Worm (Caenorhabditis elegans) whole organism, L4 larva: Measurements from ENCODE around the gene str-262.
A peak's percentile ranks its signal among the peaks of the same experiment; 100 is the strongest.

Experiments used
- D1046.2 ChIP-seq: fragments of 200-800 bp; sonication (Bioruptor generic); IDR thresholded peaks from 2 replicates; pipeline ENCODE4 v1.3.6; 2022; ENCODE audit warnings: missing genetic modification characterization, missing compliant biosample characterization
- F37D6.2 ChIP-seq: sonication (generic microtip); optimal IDR thresholded peaks from 2 replicates; lab custom pipeline; 2016; ENCODE audit warnings: mild to moderate bottlenecking, missing genetic modification characterization, missing compliant biosample characterization
- F49E8.2 ChIP-seq: sonication (generic microtip); optimal IDR thresholded peaks from 2 replicates; lab custom pipeline; 2016; ENCODE audit warnings: missing compliant biosample characterization, mild to moderate bottlenecking, missing genetic modification characterization, borderline replicate concordance
- R02D3.7 ChIP-seq: fragments of 150-350 bp; sonication (generic microtip); optimal IDR thresholded peaks from 3 replicates; lab custom pipeline; 2014; ENCODE audit warnings: missing biosample characterization, missing genetic modification characterization
- T20F7.1 ChIP-seq: fragments of 200-800 bp; sonication (Bioruptor generic); optimal IDR thresholded peaks from 2 replicates; lab custom pipeline; 2018; ENCODE audit warnings: mild to moderate bottlenecking, missing genetic modification characterization, missing compliant biosample characterization
- T26A8.4 ChIP-seq: fragments of 200-800 bp; sonication (Bioruptor generic); IDR thresholded peaks from 2 replicates; pipeline ENCODE4 v1.3.6; 2022; ENCODE audit warnings: missing genetic modification characterization, missing compliant biosample characterization
- Y105C5A.15 ChIP-seq: fragments of 200-800 bp; sonication (Bioruptor generic); IDR thresholded peaks from 2 replicates; pipeline ENCODE4 v1.3.6; 2022; ENCODE audit warnings: missing genetic modification characterization, missing compliant biosample characterization
- Y48G9A.11 ChIP-seq: fragments of 200-800 bp; sonication (Bioruptor generic); IDR thresholded peaks from 2 replicates; pipeline ENCODE4 v1.3.6; 2022; ENCODE audit warnings: missing genetic modification reagents, missing genetic modification characterization, missing compliant biosample characterization
- Y75B8A.6 ChIP-seq: fragments of 200-800 bp; sonication (Bioruptor generic); IDR thresholded peaks from 2 replicates; pipeline ENCODE4 v1.3.6; 2022; ENCODE audit warnings: missing genetic modification reagents, missing genetic modification characterization, missing compliant biosample characterization
- ZK337.2 ChIP-seq: fragments of 200-800 bp; sonication (Bioruptor generic); IDR thresholded peaks from 2 replicates; pipeline ENCODE4 v1.3.6; 2022; ENCODE audit warnings: missing genetic modification reagents, missing genetic modification characterization, missing compliant biosample characterization
- aha-1 ChIP-seq: fragments of 150-350 bp; peaks from one replicate; lab custom pipeline; 2014; ENCODE audit warnings: missing biosample characterization, missing genetic modification characterization
- ama-1 ChIP-seq: fragments of 150-350 bp; optimal IDR thresholded peaks from 2 replicates; lab custom pipeline; 2014; ENCODE audit warnings: inconsistent platforms, mixed read lengths
- ceh-20 ChIP-seq: fragments of 200-800 bp; sonication (Bioruptor generic); IDR thresholded peaks from 2 replicates; pipeline ENCODE4 v1.3.6; 2022; ENCODE audit warnings: missing genetic modification reagents, missing genetic modification characterization, missing compliant biosample characterization
- ceh-28 ChIP-seq: fragments of 150-350 bp; optimal IDR thresholded peaks from 2 replicates; lab custom pipeline; 2014; ENCODE audit warnings: missing biosample characterization, missing genetic modification reagents, missing genetic modification characterization
- ceh-82 ChIP-seq: sonication (generic microtip); optimal IDR thresholded peaks from 2 replicates; lab custom pipeline; 2017; ENCODE audit warnings: missing biosample characterization, missing genetic modification characterization
- daf-16 ChIP-seq, 3 experiments: sonication (generic microtip); optimal IDR thresholded peaks; 2 replicates each; lab custom pipeline; 2016 to 2017; ENCODE audit warnings: missing genetic modification characterization in 3 of 3, missing genetic modification reagents in 3 of 3, mild to moderate bottlenecking in 2 of 3, missing compliant biosample characterization in 2 of 3, missing biosample characterization in 1 of 3, moderate library complexity in 1 of 3
- dmd-6 ChIP-seq: fragments of 200-800 bp; sonication (Bioruptor generic); IDR thresholded peaks from 2 replicates; pipeline ENCODE4 v1.3.6; 2022; ENCODE audit warnings: missing genetic modification reagents, missing genetic modification characterization, missing compliant biosample characterization
- dmd-9 ChIP-seq: fragments of 200-800 bp; sonication (Bioruptor generic); IDR thresholded peaks from 2 replicates; pipeline ENCODE4 v1.3.6; 2022; ENCODE audit warnings: missing genetic modification reagents, missing genetic modification characterization, missing compliant biosample characterization
- gei-8 ChIP-seq: fragments of 200-800 bp; sonication (Bioruptor generic); optimal IDR thresholded peaks from 2 replicates; lab custom pipeline; 2018; ENCODE audit warnings: mild to moderate bottlenecking, missing genetic modification characterization, missing compliant biosample characterization
- hif-1 ChIP-seq, 2 experiments: sonication (generic microtip); optimal IDR thresholded peaks; 2 replicates each; lab custom pipeline; 2016 to 2017; ENCODE audit warnings: missing compliant biosample characterization in 2 of 2, missing genetic modification characterization in 2 of 2, missing genetic modification reagents in 2 of 2, missing genotype in 2 of 2, mild to moderate bottlenecking in 1 of 2
- hlh-30 ChIP-seq: sonication (generic microtip); optimal IDR thresholded peaks from 2 replicates; lab custom pipeline; 2017; ENCODE audit warnings: antibody characterized with exemption, mild to moderate bottlenecking, missing genetic modification characterization, missing compliant biosample characterization; ENCODE audit not compliant: insufficient read depth
- lim-7 ChIP-seq: fragments of 200-800 bp; sonication (Bioruptor generic); IDR thresholded peaks from 2 replicates; pipeline ENCODE4 v1.3.6; 2022; ENCODE audit warnings: missing genetic modification characterization, missing compliant biosample characterization
- lin-38 ChIP-seq: fragments of 200-800 bp; sonication (Bioruptor generic); IDR thresholded peaks from 2 replicates; pipeline ENCODE4 v1.3.6; 2022; ENCODE audit warnings: missing genetic modification reagents, missing genetic modification characterization, missing compliant biosample characterization
- lir-3 ChIP-seq: sonication (generic microtip); optimal IDR thresholded peaks from 2 replicates; lab custom pipeline; 2016; ENCODE audit warnings: mild to moderate bottlenecking, missing genetic modification characterization, missing compliant biosample characterization
- lsy-2 ChIP-seq, 2 experiments: fragments of 150-350 bp in 1 of 2; sonication (generic microtip) in 1 of 2; optimal IDR thresholded peaks; 2 replicates each; lab custom pipeline; 2014 to 2017; ENCODE audit warnings: missing biosample characterization in 2 of 2, missing genetic modification characterization in 2 of 2
- madf-5 ChIP-seq, 2 experiments: fragments of 200-800 bp; sonication (Bioruptor generic); IDR thresholded peaks; 2 replicates each; pipeline ENCODE4 v1.3.6; 2022; ENCODE audit warnings: missing compliant biosample characterization in 2 of 2, missing genetic modification characterization in 2 of 2
- mdt-29 ChIP-seq: fragments of 200-800 bp; sonication (Bioruptor generic); IDR thresholded peaks from 2 replicates; pipeline ENCODE4 v1.3.6; 2022; ENCODE audit warnings: missing genetic modification reagents, missing genetic modification characterization, missing compliant biosample characterization
- mep-1 ChIP-seq: fragments of 150-350 bp; sonication (generic microtip); optimal IDR thresholded peaks from 3 replicates; lab custom pipeline; 2014; ENCODE audit warnings: missing biosample characterization, missing genetic modification characterization
- mes-2 ChIP-seq: sonication (generic microtip); optimal IDR thresholded peaks from 2 replicates; lab custom pipeline; 2016; ENCODE audit warnings: missing genotype, mild to moderate bottlenecking, missing genetic modification characterization, missing compliant biosample characterization; ENCODE audit not compliant: poor library complexity, severe bottlenecking
- mxl-3 ChIP-seq: fragments of 200-800 bp; sonication (Bioruptor generic); optimal IDR thresholded peaks from 2 replicates; lab custom pipeline; 2018; ENCODE audit warnings: mild to moderate bottlenecking, missing genetic modification characterization, missing compliant biosample characterization
- nhr-10 ChIP-seq: fragments of 150-350 bp; optimal IDR thresholded peaks from 2 replicates; lab custom pipeline; 2014; ENCODE audit warnings: missing biosample characterization, missing genetic modification characterization
- nhr-25 ChIP-seq: sonication (generic microtip); optimal IDR thresholded peaks from 2 replicates; lab custom pipeline; 2017; ENCODE audit warnings: missing genetic modification characterization, mild to moderate bottlenecking, missing compliant biosample characterization, antibody characterized with exemption, moderate library complexity, borderline replicate concordance; ENCODE audit not compliant: insufficient read depth
- nhr-28 ChIP-seq: fragments of 150-350 bp; optimal IDR thresholded peaks from 2 replicates; lab custom pipeline; 2014; ENCODE audit warnings: missing biosample characterization, missing genetic modification characterization
- nhr-42 ChIP-seq: fragments of 200-800 bp; sonication (Bioruptor generic); IDR thresholded peaks from 2 replicates; pipeline ENCODE4 v1.3.6; 2022; ENCODE audit warnings: missing genetic modification characterization, missing compliant biosample characterization
- nhr-48 ChIP-seq: sonication (generic microtip); optimal IDR thresholded peaks from 2 replicates; lab custom pipeline; 2016; ENCODE audit warnings: mild to moderate bottlenecking, missing genetic modification characterization, missing compliant biosample characterization
- nhr-77 ChIP-seq: fragments of 150-350 bp; optimal IDR thresholded peaks from 2 replicates; lab custom pipeline; 2014; ENCODE audit warnings: missing biosample characterization, missing genetic modification characterization
- saeg-2 ChIP-seq: fragments of 200-800 bp; sonication (Bioruptor generic); IDR thresholded peaks from 2 replicates; pipeline ENCODE4 v1.3.6; 2022; ENCODE audit warnings: missing genetic modification reagents, missing genetic modification characterization, missing compliant biosample characterization
- sdz-12 ChIP-seq: fragments of 200-800 bp; sonication (Bioruptor generic); optimal IDR thresholded peaks from 2 replicates; lab custom pipeline; 2018; ENCODE audit warnings: mild to moderate bottlenecking, missing genetic modification characterization, missing compliant biosample characterization
- set-16 ChIP-seq: fragments of 200-800 bp; sonication (Bioruptor generic); IDR thresholded peaks from 2 replicates; pipeline ENCODE4 v1.3.6; 2022; ENCODE audit warnings: missing genetic modification reagents, missing genetic modification characterization, missing compliant biosample characterization
- spr-1 ChIP-seq: sonication (generic microtip); optimal IDR thresholded peaks from 2 replicates; lab custom pipeline; 2016; ENCODE audit warnings: mild to moderate bottlenecking, missing genetic modification characterization, missing compliant biosample characterization
- zag-1 ChIP-seq: fragments of 150-350 bp; optimal IDR thresholded peaks from 2 replicates; lab custom pipeline; 2014; ENCODE audit warnings: missing biosample characterization, missing genetic modification characterization
- zfp-2 ChIP-seq: sonication (generic microtip); optimal IDR thresholded peaks from 2 replicates; lab custom pipeline; 2016; ENCODE audit warnings: mild to moderate bottlenecking, missing genetic modification characterization, missing compliant biosample characterization
- zip-11 ChIP-seq: fragments of 200-800 bp; sonication (Bioruptor generic); IDR thresholded peaks from 2 replicates; pipeline ENCODE4 v1.3.6; 2022; ENCODE audit warnings: missing genetic modification characterization, missing compliant biosample characterization
- zip-2 ChIP-seq: fragments of 150-350 bp; optimal IDR thresholded peaks from 2 replicates; lab custom pipeline; 2014; ENCODE audit warnings: missing biosample characterization, missing genetic modification characterization

The str-262 gene

ce11 chrV:724946-725806 is 27.4 kb downstream of the str-262 start (continued):
- TF ChIP-seq lir-3 (tag; lab: Kevin White, UChicago) = no peak
- TF ChIP-seq R02D3.7 (tag; lab: Kevin White, UChicago) = no peak
- TF ChIP-seq lsy-2 (tag; optimal IDR thresholded peaks at IDR 0.05; lab: Kevin White, UChicago) = peak in 1 of 2 experiments; percentile 20
- TF ChIP-seq spr-1 (tag; lab: Kevin White, UChicago) = no peak
- no peak for TF ChIP-seq sdz-12 (GFP tag; lab: Kevin White, UChicago)
- no peak for TF ChIP-seq F37D6.2 (tag; lab: Kevin White, UChicago)
- no peak for TF ChIP-seq Y48G9A.11 (GFP tag; lab: Robert Waterston, UW)
- TF ChIP-seq ceh-20 (GFP tag; lab: Robert Waterston, UW) = no peak
- TF ChIP-seq ceh-82 (tag; lab: Kevin White, UChicago) = no peak
- peak; percentile 62 for TF ChIP-seq mes-2 (tag; lab: Kevin White, UChicago)
- no peak for TF ChIP-seq nhr-77 (tag; lab: Kevin White, UChicago)
- TF ChIP-seq mdt-29 (GFP tag; lab: Robert Waterston, UW) = no peak
- no peak for TF ChIP-seq D1046.2
- no peak for TF ChIP-seq Y105C5A.15
- TF ChIP-seq nhr-42 (GFP tag; lab: Robert Waterston, UW) = no peak
- no peak for TF ChIP-seq dmd-6
- no peak for TF ChIP-seq saeg-2
- no peak for TF ChIP-seq zip-11 (GFP tag; lab: Robert Waterston, UW)
- TF ChIP-seq T26A8.4 (GFP tag; lab: Robert Waterston, UW) = peak; percentile 5
- TF ChIP-seq hlh-30 (tag; lab: Kevin White, UChicago) = peak; percentile 3
- TF ChIP-seq, all 104 proteins: peak for 16

- TF ChIP-seq lim-7 = 0 out of 2 replicates have a peak, but pooled peaks have one; percentile 26
- peak; percentile 87 for TF ChIP-seq set-16 (GFP tag; lab: Robert Waterston, UW)
- TF ChIP-seq nhr-77 (tag; lab: Kevin White, UChicago) = no peak
- peak in 1 of 2 experiments; percentile 11 for TF ChIP-seq lsy-2 (tag; optimal IDR thresholded peaks at IDR 0.05; lab: Kevin White, UChicago)
- peak; percentile 92 for TF ChIP-seq aha-1 (tag; lab: Kevin White, UChicago)
- no peak for TF ChIP-seq zfp-2 (tag; lab: Kevin White, UChicago)
- 0 out of 2 replicates have a peak, but pooled peaks have one; percentile 31 for TF ChIP-seq dmd-9
Measured at ce11 chrV:724470-724890, 28.1 kb downstream of the str-262 start.

ce11 chrV:723895-724352 is 28.7 kb downstream of the str-262 start, which contains the start of gene fbxb-72:
Gene fbxb-72, minus strand, starts transcription at chrV:723952.
- TF ChIP-seq mes-2 (tag; lab: Kevin White, UChicago) = peak; percentile 86
- TF ChIP-seq gei-8 (GFP tag; lab: Kevin White, UChicago) = peak; percentile 13
- peak; percentile 59 to 65 for TF ChIP-seq hif-1 (tag; optimal IDR thresholded peaks at IDR 0.05; lab: Kevin White, UChicago)
- no peak for TF ChIP-seq F49E8.2 (tag; lab: Kevin White, UChicago)
- TF ChIP-seq lin-38 = peak; percentile 58
- peak; percentile 68 for TF ChIP-seq nhr-48
- TF ChIP-seq Y75B8A.6 (GFP tag; lab: Robert Waterston, UW) = peak; percentile 69; the same call in 1 of the 2 replicates
- no peak for TF ChIP-seq madf-5 (GFP tag; IDR thresholded peaks at IDR 0.05; lab: Robert Waterston, UW)
- peak; percentile 42 for TF ChIP-seq mxl-3 (GFP tag; lab: Kevin White, UChicago)
- TF ChIP-seq ama-1 = peak; percentile 99
- peak; percentile 41 to 93 for TF ChIP-seq daf-16 (GFP tag; optimal IDR thresholded peaks at IDR 0.05; lab: Kevin White, UChicago)
- TF ChIP-seq daf-16 (tag; optimal IDR thresholded peaks at IDR 0.05; lab: Kevin White, UChicago) = peak; percentile 89
- TF ChIP-seq ZK337.2 (GFP tag; lab: Robert Waterston, UW) = no peak
- peak; percentile 83 for TF ChIP-seq zip-2
- TF ChIP-seq lsy-2 (tag; optimal IDR thresholded peaks at IDR 0.05; lab: Kevin White, UChicago) = peak; percentile 76 to 84
- TF ChIP-seq T20F7.1 (GFP tag; lab: Kevin White, UChicago) = peak; percentile 70
- TF ChIP-seq ceh-28 (tag; lab: Kevin White, UChicago) = no peak
- no peak for TF ChIP-seq zag-1
- TF ChIP-seq ceh-20 (GFP tag; lab: Robert Waterston, UW) = peak; percentile 59
- peak; percentile 45 for TF ChIP-seq nhr-28
- TF ChIP-seq nhr-77 (tag; lab: Kevin White, UChicago) = peak; percentile 93
- peak; percentile 96 for TF ChIP-seq mep-1
- no peak for TF ChIP-seq F37D6.2 (tag; lab: Kevin White, UChicago)
- peak; percentile 96 for TF ChIP-seq nhr-10 (tag; lab: Kevin White, UChicago)
- TF ChIP-seq nhr-25 = no peak
- TF ChIP-seq sdz-12 (GFP tag; lab: Kevin White, UChicago) = no peak
